Fruit fly (Drosophila melanogaster): ENCODE data around the gene eIF3a.

The eIF3a gene

dm6 chr3R:4428585-4429464 lies 4.9 kb downstream of the eIF3a start, which contains the start of gene srl (continued):
- TF ChIP-seq hkb (optimal IDR thresholded peaks at IDR 0.05) (no peak), hkb (GFP tag; IDR thresholded peaks at IDR 0.05) (no peak), CG10209 (GFP tag; optimal IDR thresholded peaks at IDR 0.05) (no peak), CG11093 (GFP tag; IDR thresholded peaks at IDR 0.05) (no peak), CG1024 (GFP tag; IDR thresholded peaks at IDR 0.05) (no peak), vnd (GFP tag; IDR thresholded peaks at IDR 0.05; ENCODE audit: partially characterized antibody) (0 out of 3 replicates have a peak, but pooled peaks have one; percentile 19), CG10959 (GFP tag; IDR thresholded peaks at IDR 0.05) (no peak), Myb (GFP tag; optimal IDR thresholded peaks at IDR 0.05) (peak; percentile 23), CG9876 (GFP tag; optimal IDR thresholded peaks at IDR 0.05) (no peak), CG32767 (GFP tag; IDR thresholded peaks at IDR 0.05) (no peak), MTF-1 (GFP tag; optimal IDR thresholded peaks at IDR 0.05; ENCODE audit: borderline replicate concordance) (peak; percentile 11), Chrac-16 (GFP tag; optimal IDR thresholded peaks at IDR 0.05) (no peak), CG11085 (GFP tag; IDR thresholded peaks at IDR 0.05) (no peak), oc (tag; optimal IDR thresholded peaks at IDR 0.05) (no peak), fd102C (GFP tag; optimal IDR thresholded peaks at IDR 0.05) (no peak), CG4617 (GFP tag; optimal IDR thresholded peaks at IDR 0.05; ENCODE audit: borderline replicate concordance) (peak; percentile 48), dm (GFP tag; optimal IDR thresholded peaks at IDR 0.05) (peak; percentile 98), croc (GFP tag; conservative IDR thresholded peaks at IDR 0.05) (no peak), ara (GFP tag; IDR thresholded peaks at IDR 0.05) (no peak), dati (GFP tag; IDR thresholded peaks at IDR 0.05) (no peak), Stat92E (GFP tag; optimal IDR thresholded peaks at IDR 0.05) (no peak), CG2199 (GFP tag; IDR thresholded peaks at IDR 0.05) (peak; percentile 85; the same call in 2 of the 3 replicates), CG12155 (GFP tag; optimal IDR thresholded peaks at IDR 0.05) (no peak), Hmr (GFP tag; optimal IDR thresholded peaks at IDR 0.05) (no peak), Rfx (GFP tag; IDR thresholded peaks at IDR 0.05) (peak; percentile 47; the same call in 1 of the 2 replicates), CG9609 (GFP tag; optimal IDR thresholded peaks at IDR 0.05) (no peak), fu2 (GFP tag; optimal IDR thresholded peaks at IDR 0.05) (no peak), org-1 (GFP tag; optimal IDR thresholded peaks at IDR 0.05) (no peak), CG17829 (tag; optimal IDR thresholded peaks at IDR 0.05) (peak; percentile 60), CrebB (tag; optimal IDR thresholded peaks at IDR 0.05) (peak; percentile 47), CG3726 (GFP tag; IDR thresholded peaks at IDR 0.05) (no peak), Dip3 (GFP tag; optimal IDR thresholded peaks at IDR 0.05) (no peak), CG9727 (GFP tag; optimal IDR thresholded peaks at IDR 0.05) (peak; percentile 19), ftz-f1 (GFP tag; optimal IDR thresholded peaks at IDR 0.05) (peak; percentile 86), Awh (GFP tag; IDR thresholded peaks at IDR 0.05) (no peak), NC2β (GFP tag; optimal IDR thresholded peaks at IDR 0.05) (peak; percentile 29), wek (GFP tag; optimal IDR thresholded peaks at IDR 0.05) (peak; percentile 42), CG17186 (GFP tag; optimal IDR thresholded peaks at IDR 0.05) (peak; percentile 93), Hey (tag; optimal IDR thresholded peaks at IDR 0.05) (no peak), CG7372 (GFP tag; IDR thresholded peaks at IDR 0.05) (no peak), CG17361 (GFP tag; IDR thresholded peaks at IDR 0.05) (no peak), dan (GFP tag; IDR thresholded peaks at IDR 0.05) (no peak), CG5180 (GFP tag; optimal IDR thresholded peaks at IDR 0.05) (peak; percentile 12), CG30431 (GFP tag; optimal IDR thresholded peaks at IDR 0.05) (no peak), CG16815 (GFP tag; optimal IDR thresholded peaks at IDR 0.05) (no peak), onecut (GFP tag; IDR thresholded peaks at IDR 0.05) (no peak), CG7786 (GFP tag; optimal IDR thresholded peaks at IDR 0.05) (no peak), Fer3 (tag; optimal IDR thresholded peaks at IDR 0.05) (no peak), schlank (tag; optimal IDR thresholded peaks at IDR 0.05) (no peak), Hr78 (GFP tag; optimal IDR thresholded peaks at IDR 0.05) (no peak)

Data from whole organism, embryonic.